In the genomic region with DNA sequence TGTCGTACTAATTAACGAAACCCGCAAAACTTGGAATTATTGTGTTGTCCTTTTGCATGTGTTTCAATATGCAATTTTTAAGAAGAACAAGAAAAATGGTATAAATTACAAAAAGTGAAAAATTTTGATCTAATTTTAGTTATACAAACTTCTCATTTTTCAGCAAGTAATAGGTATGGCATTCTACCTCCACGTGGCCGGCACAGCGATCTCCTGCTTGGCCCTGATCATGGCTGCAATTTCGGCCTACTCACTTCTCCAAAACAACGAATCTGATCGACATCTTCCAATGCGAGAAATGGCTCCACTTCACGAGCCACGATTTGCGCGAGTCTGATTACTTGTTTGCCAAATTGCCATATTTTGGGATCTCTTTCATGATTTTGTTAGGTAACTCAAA, we compare ENCODE assay signal across 3 worm cellular contexts.
TF ChIP-seq lines count a peak whose summit lies in the region.

No protein-coding gene starts in this region.

TF ChIP-seq in whole organism, L1 larva, 84 proteins besides CTCF, POLR2A, EP300 and RAD21:
- TF ChIP-seq pag-3 (tag; optimal IDR thresholded peaks at IDR 0.05; lab: Kevin White, UChicago; ENCODE audit: borderline replicate concordance, insufficient read depth): no peak
- TF ChIP-seq nhr-85 (tag; lab: Kevin White, UChicago): peak; percentile 15
- peak; percentile 91; the same call in 1 of the 2 replicates for TF ChIP-seq ets-5 (GFP tag; IDR thresholded peaks at IDR 0.05; lab: Robert Waterston, UW)

TF ChIP-seq in whole organism, L2 larva, 48 proteins besides CTCF, POLR2A, EP300 and RAD21:
- TF ChIP-seq ztf-1 (GFP tag; conservative IDR thresholded peaks at IDR 0.05; lab: Robert Waterston, UW) (no peak), blmp-1 (tag; optimal IDR thresholded peaks at IDR 0.05; lab: Kevin White, UChicago; ENCODE audit: insufficient read depth) (no peak), gmeb-1 (tag; optimal IDR thresholded peaks at IDR 0.05; lab: Kevin White, UChicago) (no peak), sem-4 (tag; optimal IDR thresholded peaks at IDR 0.05; lab: Kevin White, UChicago) (no peak), sma-3 (GFP tag; optimal IDR thresholded peaks at IDR 0.05; lab: Kevin White, UChicago) (no peak), nhr-25 (tag; optimal IDR thresholded peaks at IDR 0.05; lab: Kevin White, UChicago) (peak; percentile 19), skn-1 (tag; optimal IDR thresholded peaks at IDR 0.05; lab: Kevin White, UChicago) (no peak), lin-11 (tag; optimal IDR thresholded peaks at IDR 0.05; lab: Kevin White, UChicago) (no peak)

TF ChIP-seq in whole organism, L4 larva, 104 proteins besides CTCF, POLR2A, EP300 and RAD21:
- TF ChIP-seq lin-1 (GFP tag; IDR thresholded peaks at IDR 0.05; lab: Robert Waterston, UW) (no peak), daf-8 (GFP tag; IDR thresholded peaks at IDR 0.05; lab: Robert Waterston, UW) (no peak), gei-8 (GFP tag; optimal IDR thresholded peaks at IDR 0.05; lab: Kevin White, UChicago) (no peak), aha-1 (tag; lab: Kevin White, UChicago) (peak; percentile 85), ama-1 (optimal IDR thresholded peaks at IDR 0.05; lab: Kevin White, UChicago) (peak; percentile 42), ceh-82 (tag; optimal IDR thresholded peaks at IDR 0.05; lab: Kevin White, UChicago) (no peak), sdz-12 (GFP tag; optimal IDR thresholded peaks at IDR 0.05; lab: Kevin White, UChicago) (no peak), Y48G9A.11 (GFP tag; IDR thresholded peaks at IDR 0.05; lab: Robert Waterston, UW) (no peak), daf-12 (tag; optimal IDR thresholded peaks at IDR 0.05; lab: Kevin White, UChicago) (no peak), nhr-102 (tag; optimal IDR thresholded peaks at IDR 0.05; lab: Kevin White, UChicago) (no peak), zag-1 (tag; optimal IDR thresholded peaks at IDR 0.05; lab: Kevin White, UChicago) (no peak), zfp-3 (GFP tag; conservative IDR thresholded peaks at IDR 0.05; lab: Robert Waterston, UW) (no peak), F44E2.7 (GFP tag; IDR thresholded peaks at IDR 0.05; lab: Robert Waterston, UW) (no peak), dpl-1 (GFP tag; optimal IDR thresholded peaks at IDR 0.05; lab: Kevin White, UChicago) (no peak), aly-2 (tag; optimal IDR thresholded peaks at IDR 0.05; lab: Kevin White, UChicago) (no peak), lin-13 (GFP tag; optimal IDR thresholded peaks at IDR 0.05; lab: Kevin White, UChicago) (no peak)
